Worm (Caenorhabditis elegans) whole organism, young adult: ENCODE measurements around the gene ZK666.11.

Source experiments
- ama-1 ChIP-seq, 3 experiments: fragments of 150-350 bp in 1 of 3; sonication (generic microtip) in 2 of 3; optimal IDR thresholded peaks; 2 replicates each; lab custom pipeline; 2014 to 2018; ENCODE audit warnings: missing biosample characterization in 2 of 3, missing genetic modification characterization in 2 of 3, missing genetic modification reagents in 2 of 3
- ceh-27 ChIP-seq: fragments of 200-800 bp; sonication (Bioruptor generic); optimal IDR thresholded peaks from 2 replicates; lab custom pipeline; 2018; ENCODE audit warnings: mild to moderate bottlenecking, missing genetic modification characterization, moderate library complexity, missing compliant biosample characterization
- lin-35 ChIP-seq, 3 experiments: fragments of 150-350 bp in 2 of 3; sonication (generic microtip) in 1 of 3; optimal IDR thresholded peaks; 2 replicates each; lab custom pipeline; 2014 to 2018; ENCODE audit warnings: missing biosample characterization in 3 of 3, missing genetic modification characterization in 3 of 3, missing genetic modification reagents in 3 of 3
- nfya-1 ChIP-seq: sonication (generic microtip); optimal IDR thresholded peaks from 2 replicates; lab custom pipeline; 2017; ENCODE audit warnings: antibody characterized with exemption, missing compliant biosample characterization, missing genetic modification characterization, borderline replicate concordance; ENCODE audit not compliant: insufficient read depth
- nfya-2 ChIP-seq: fragments of 200-800 bp; sonication (Bioruptor generic); IDR thresholded peaks from 2 replicates; pipeline ENCODE4 v1.3.6; 2022; ENCODE audit warnings: missing genetic modification reagents, missing genetic modification characterization, missing compliant biosample characterization
- nhr-179 ChIP-seq: sonication (generic microtip); optimal IDR thresholded peaks from 2 replicates; lab custom pipeline; 2016; ENCODE audit warnings: mild to moderate bottlenecking, missing genetic modification characterization, missing compliant biosample characterization
- nhr-80 ChIP-seq: sonication (generic microtip); optimal IDR thresholded peaks from 2 replicates; lab custom pipeline; 2016; ENCODE audit warnings: missing genetic modification characterization, missing compliant biosample characterization
- nhr-90 ChIP-seq: sonication (generic microtip); optimal IDR thresholded peaks from 2 replicates; lab custom pipeline; 2016; ENCODE audit warnings: missing genotype, mild to moderate bottlenecking, missing genetic modification characterization, missing compliant biosample characterization
- pha-4 ChIP-seq: fragments of 150-350 bp; sonication (generic microtip); optimal IDR thresholded peaks from 2 replicates; lab custom pipeline; 2014; ENCODE audit warnings: missing biosample characterization, missing genetic modification reagents, missing genetic modification characterization
- rcor-1 ChIP-seq: fragments of 200-800 bp; sonication (Bioruptor generic); IDR thresholded peaks from 2 replicates; pipeline ENCODE4 v1.3.6; 2022; ENCODE audit warnings: missing genetic modification reagents, missing genetic modification characterization, missing compliant biosample characterization
- ztf-6 ChIP-seq: fragments of 200-800 bp; sonication (Bioruptor generic); IDR thresholded peaks from 2 replicates; pipeline ENCODE4 v1.3.6; 2022; ENCODE audit warnings: missing genetic modification reagents, missing genetic modification characterization, missing compliant biosample characterization

DNA sequence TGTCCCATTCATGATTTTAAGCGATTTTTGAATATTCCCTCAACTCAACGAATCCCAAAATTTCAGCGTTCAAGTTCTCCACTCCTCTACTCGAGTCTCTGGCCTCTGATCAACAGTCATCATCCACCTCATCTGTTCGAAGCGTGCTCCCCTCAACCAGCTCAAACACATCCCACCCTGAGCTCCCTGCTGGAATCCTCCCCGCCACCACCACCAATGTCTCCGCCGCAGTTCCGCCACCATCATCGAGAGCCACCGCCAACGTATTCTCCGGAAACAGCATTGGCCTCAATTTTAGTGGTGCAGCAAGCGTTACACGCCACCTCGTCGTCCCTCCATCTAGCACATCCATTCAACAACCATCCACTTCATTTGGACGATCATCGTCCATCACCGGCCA lies 49.3 kb downstream of the ZK666.11 start:
- TF ChIP-seq ceh-27: no peak
- no peak for TF ChIP-seq ztf-6 (GFP tag; lab: Robert Waterston, UW)
- no peak for TF ChIP-seq nfya-1 (tag; lab: Kevin White, UChicago)
- TF ChIP-seq nhr-80: no peak
- TF ChIP-seq nfya-2: no peak
- no peak for TF ChIP-seq nhr-179
- TF ChIP-seq nhr-90 (tag; lab: Kevin White, UChicago): no peak
- TF ChIP-seq ama-1 (optimal IDR thresholded peaks at IDR 0.05; lab: Kevin White, UChicago): no peak
- no peak for TF ChIP-seq ama-1 (GFP tag; optimal IDR thresholded peaks at IDR 0.05; lab: Kevin White, UChicago)
- TF ChIP-seq rcor-1 (GFP tag; lab: Robert Waterston, UW): no peak
- TF ChIP-seq pha-4 (tag; lab: Kevin White, UChicago): no peak
- TF ChIP-seq lin-35 (GFP tag; optimal IDR thresholded peaks at IDR 0.05; lab: Kevin White, UChicago): no peak
